Fruit fly (Drosophila melanogaster) whole organism, prepupa: Measurements from ENCODE around the gene plx.

ENCODE experiments used
- Blimp-1 ChIP-seq: fragments of 200-800 bp; sonication (Bioruptor generic); optimal IDR thresholded peaks from 3 replicates; lab custom pipeline; 2017; ENCODE audit warnings: missing biosample characterization, missing genetic modification characterization, mild to moderate bottlenecking, moderate library complexity, missing genetic modification reagents
- CG31627 ChIP-seq: fragments of 200-800 bp; sonication (Bioruptor generic); optimal IDR thresholded peaks from 3 replicates; lab custom pipeline; 2016; ENCODE audit warnings: missing biosample characterization, missing genetic modification characterization
- CG6276 ChIP-seq: fragments of 200-800 bp; sonication (Bioruptor generic); optimal IDR thresholded peaks from 2 replicates; lab custom pipeline; 2017; ENCODE audit warnings: missing biosample characterization, mild to moderate bottlenecking, missing genetic modification characterization
- CG6792 ChIP-seq: fragments of 200-800 bp; sonication (Bioruptor generic); optimal IDR thresholded peaks from 3 replicates; lab custom pipeline; 2016; ENCODE audit warnings: missing biosample characterization, missing genetic modification characterization
- Eip75B ChIP-seq: fragments of 200-800 bp; sonication (Bioruptor generic); optimal IDR thresholded peaks from 3 replicates; lab custom pipeline; 2016; ENCODE audit warnings: missing biosample characterization, missing genetic modification characterization
- Ets21C ChIP-seq: fragments of 200-800 bp; sonication (Bioruptor generic); optimal IDR thresholded peaks from 3 replicates; lab custom pipeline; 2016; ENCODE audit warnings: missing biosample characterization, missing genetic modification characterization
- Gug ChIP-seq: fragments of 200-800 bp; sonication (Bioruptor generic); IDR thresholded peaks from 2 replicates; pipeline ENCODE4 v1.3.6; 2022; ENCODE audit warnings: missing biosample characterization, missing genetic modification characterization
- Hr4 ChIP-seq: fragments of 200-800 bp; sonication (Bioruptor generic); optimal IDR thresholded peaks from 3 replicates; lab custom pipeline; 2016; ENCODE audit warnings: missing biosample characterization, missing genetic modification characterization
- OdsH ChIP-seq: fragments of 200-800 bp; sonication (Bioruptor generic); optimal IDR thresholded peaks from 3 replicates; lab custom pipeline; 2016; ENCODE audit warnings: missing biosample characterization, missing genetic modification characterization
- Smox ChIP-seq: fragments of 200-800 bp; sonication (Bioruptor generic); optimal IDR thresholded peaks from 3 replicates; lab custom pipeline; 2016; ENCODE audit warnings: missing biosample characterization, missing genetic modification characterization
- Sox14 ChIP-seq: fragments of 200-800 bp; sonication (Bioruptor generic); optimal IDR thresholded peaks from 3 replicates; lab custom pipeline; 2016; ENCODE audit warnings: missing biosample characterization, missing genetic modification characterization
- acj6 ChIP-seq: fragments of 200-800 bp; sonication (Bioruptor generic); optimal IDR thresholded peaks from 3 replicates; lab custom pipeline; 2016; ENCODE audit warnings: missing biosample characterization, missing genetic modification characterization
- cyc ChIP-seq: fragments of 200-800 bp; sonication (Bioruptor generic); optimal IDR thresholded peaks from 3 replicates; lab custom pipeline; 2016; ENCODE audit warnings: missing biosample characterization, missing genetic modification characterization
- eg ChIP-seq: fragments of 200-800 bp; sonication (Bioruptor generic); IDR thresholded peaks from 3 replicates; pipeline ENCODE4 v1.3.6; 2022; ENCODE audit warnings: missing biosample characterization, missing genetic modification characterization
- esn ChIP-seq: fragments of 200-800 bp; sonication (Bioruptor generic); optimal IDR thresholded peaks from 2 replicates; lab custom pipeline; 2016; ENCODE audit warnings: missing biosample characterization, mild to moderate bottlenecking, missing genetic modification characterization, moderate library complexity
- fd59A ChIP-seq: fragments of 200-800 bp; sonication (Bioruptor generic); optimal IDR thresholded peaks from 2 replicates; lab custom pipeline; 2017; ENCODE audit warnings: missing biosample characterization, mild to moderate bottlenecking, missing genetic modification characterization, missing genetic modification reagents
- fd85E ChIP-seq: fragments of 200-800 bp; sonication (Bioruptor generic); optimal IDR thresholded peaks from 3 replicates; lab custom pipeline; 2016; ENCODE audit warnings: missing biosample characterization, missing genetic modification characterization
- fkh ChIP-seq: fragments of 200-800 bp; sonication (Bioruptor generic); optimal IDR thresholded peaks from 3 replicates; lab custom pipeline; 2017; ENCODE audit warnings: missing biosample characterization, mild to moderate bottlenecking, missing genetic modification characterization, moderate library complexity
- lz ChIP-seq: fragments of 200-800 bp; sonication (Bioruptor generic); optimal IDR thresholded peaks from 3 replicates; lab custom pipeline; 2016; ENCODE audit warnings: missing biosample characterization, missing genetic modification characterization
- salr ChIP-seq, 2 experiments: fragments of 200-800 bp; sonication (Bioruptor generic); optimal IDR thresholded peaks; 3 replicates each; lab custom pipeline; 2016 to 2018; ENCODE audit warnings: missing biosample characterization in 2 of 2, missing genetic modification characterization in 2 of 2, mild to moderate bottlenecking in 1 of 2
- svp ChIP-seq: fragments of 200-800 bp; sonication (Bioruptor generic); peaks from one replicate; lab custom pipeline; 2016; ENCODE audit warnings: missing biosample characterization, missing genetic modification characterization

plx gene

DNA sequence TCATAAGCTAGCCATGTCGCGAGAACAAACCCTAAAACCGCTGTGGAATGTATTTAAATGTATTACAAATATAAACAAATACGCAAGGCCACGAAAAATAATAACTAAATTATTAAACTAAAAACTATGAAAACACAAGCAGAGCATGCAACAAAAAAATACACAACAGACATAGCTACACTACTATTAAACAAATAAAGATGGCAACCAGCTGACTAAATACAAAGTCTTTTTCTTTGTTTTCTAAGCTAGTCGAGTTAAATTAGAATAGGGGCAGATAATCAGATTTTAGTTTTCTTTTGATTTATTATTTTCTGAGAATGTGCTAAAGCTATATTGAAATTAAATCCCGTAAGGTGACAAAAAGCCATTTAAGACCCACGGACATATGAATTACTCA is 61.0 kb downstream of the plx start:
- no peak for TF ChIP-seq fd85E (GFP tag; lab: Kevin White, UChicago)
- TF ChIP-seq fkh = peak; percentile 64

DNA sequence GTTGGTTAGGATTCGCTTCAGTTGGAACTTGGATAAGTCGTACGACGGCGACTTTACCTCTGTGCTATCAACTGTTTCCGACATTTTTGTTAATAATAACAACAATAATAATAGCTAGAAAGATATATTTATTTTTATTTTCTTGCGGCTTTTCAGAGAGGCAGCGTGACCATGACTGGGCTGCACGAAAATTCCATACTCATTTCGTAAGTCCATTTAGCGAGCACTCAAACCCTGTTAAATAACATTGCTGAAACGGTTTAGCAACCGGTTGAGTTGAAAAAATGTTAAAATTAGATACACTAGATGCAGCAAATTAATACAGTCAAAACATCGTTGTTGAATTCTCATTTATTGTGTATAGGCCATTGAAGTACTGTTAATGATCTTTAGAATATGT is 68.9 kb downstream of the plx start, which contains the start of gene Dcps:
Gene Dcps, minus strand, starts transcription at position 181 of the 400 bp plus-strand sequence.
- no peak for TF ChIP-seq CG6792 (GFP tag; lab: Kevin White, UChicago)
- no peak for TF ChIP-seq Ets21C
- TF ChIP-seq Eip75B (GFP tag; lab: Kevin White, UChicago) = no peak
- no peak for TF ChIP-seq eg (GFP tag; lab: Robert Waterston, UW)
- no peak for TF ChIP-seq acj6 (GFP tag; lab: Kevin White, UChicago)
- no peak for TF ChIP-seq Hr4 (GFP tag; lab: Kevin White, UChicago)
- TF ChIP-seq salr (GFP tag; optimal IDR thresholded peaks at IDR 0.05; lab: Kevin White, UChicago) = no peak
- TF ChIP-seq CG6276 (GFP tag; lab: Kevin White, UChicago) = no peak
- no peak for TF ChIP-seq Blimp-1 (GFP tag; lab: Kevin White, UChicago)
- TF ChIP-seq lz = no peak
- no peak for TF ChIP-seq fd59A
- no peak for TF ChIP-seq svp (GFP tag; lab: Kevin White, UChicago)
- no peak for TF ChIP-seq OdsH (GFP tag; lab: Kevin White, UChicago)

DNA sequence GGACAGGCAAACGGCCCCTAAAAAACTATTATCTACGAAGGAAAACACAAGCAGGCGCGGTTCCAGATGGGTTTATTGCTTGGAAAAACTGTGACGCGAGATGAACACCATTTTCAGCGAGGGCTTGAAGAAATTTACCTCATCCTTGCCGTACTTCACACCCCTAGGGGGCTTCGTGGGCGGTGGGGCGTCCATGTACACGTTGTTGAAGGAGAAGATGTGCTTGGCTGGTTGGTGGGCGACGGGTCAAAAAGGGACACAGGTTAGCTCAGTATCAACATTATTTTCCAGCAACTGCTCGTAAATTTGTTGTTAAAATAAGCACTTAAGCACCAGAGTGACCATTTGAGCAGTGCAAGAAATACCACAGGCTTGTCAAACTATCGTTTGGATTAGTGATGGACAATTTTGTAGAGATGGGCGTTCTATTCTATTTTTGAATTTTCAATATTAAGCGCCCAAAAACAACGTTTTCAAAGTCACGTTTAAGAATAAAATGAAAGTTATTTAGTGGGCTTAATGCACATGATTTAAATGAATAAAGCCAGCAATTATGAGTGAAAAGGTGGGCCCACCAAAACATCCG is 73.1 kb downstream of the plx start, which contains the start of gene Sec8:
Gene Sec8, minus strand, starts transcription at position 374 of the 586 bp plus-strand sequence.
- TF ChIP-seq Smox (GFP tag; lab: Kevin White, UChicago) = no peak
- TF ChIP-seq lz = peak; percentile 34
- TF ChIP-seq CG6792 (GFP tag; lab: Kevin White, UChicago) = no peak
- TF ChIP-seq Sox14 (GFP tag; lab: Kevin White, UChicago) = peak; percentile 45
- TF ChIP-seq CG31627 (GFP tag; lab: Kevin White, UChicago) = peak; percentile 32
- TF ChIP-seq esn (GFP tag; lab: Kevin White, UChicago) = peak; percentile 56
- peak; percentile 23 for TF ChIP-seq cyc (GFP tag; lab: Kevin White, UChicago)
- no peak for TF ChIP-seq OdsH (GFP tag; lab: Kevin White, UChicago)
- TF ChIP-seq, all 60 proteins: peak for 5

DNA sequence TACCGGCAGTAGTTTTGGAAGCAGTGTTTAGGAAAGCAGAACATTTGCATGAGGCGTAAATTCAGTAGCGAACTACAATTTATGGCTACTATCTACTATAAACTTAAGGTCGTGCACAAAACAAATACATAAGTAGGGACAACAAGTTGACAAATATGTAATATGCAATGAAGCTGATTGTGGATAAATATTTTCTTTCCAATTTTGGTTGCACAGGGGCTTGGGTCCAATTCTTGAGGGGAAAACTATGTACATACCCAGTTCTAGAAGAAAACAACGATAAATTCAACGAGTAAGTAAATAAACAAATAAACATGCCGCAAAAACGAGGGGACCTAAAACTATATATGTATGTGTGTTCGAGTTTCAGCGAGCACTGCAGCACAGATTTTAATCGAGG is 75.3 kb downstream of the plx start:
- TF ChIP-seq OdsH (GFP tag; lab: Kevin White, UChicago) (no peak), fkh (peak; percentile 55), salr (GFP tag; optimal IDR thresholded peaks at IDR 0.05; lab: Kevin White, UChicago) (no peak), Gug (GFP tag; lab: Robert Waterston, UW) (no peak)
